In genomic region chr3R:14061988-14062868, dm6 we compare ENCODE assay signal across 3 fruit fly cellular contexts.
A peak's percentile ranks its signal among the peaks of the same experiment; 100 is the strongest.
TF ChIP-seq lines count a peak whose summit lies in the region.

No protein-coding gene starts in this region.

TF ChIP-seq in whole organism, adult, 20 proteins besides CTCF, POLR2A, EP300 and RAD21 (continued from another document):
- TF ChIP-seq toe (GFP tag; optimal IDR thresholded peaks at IDR 0.05; lab: Kevin White, UChicago) (no peak), CG5204 (GFP tag; optimal IDR thresholded peaks at IDR 0.05; lab: Kevin White, UChicago) (no peak)

TF ChIP-seq in whole organism, embryonic, 481 proteins besides CTCF, POLR2A, EP300 and RAD21 (continued from another document and continues in another):
- TF ChIP-seq CG11723 (GFP tag; optimal IDR thresholded peaks at IDR 0.05; lab: Kevin White, UChicago) (peak; percentile 5), CG7556 (GFP tag; optimal IDR thresholded peaks at IDR 0.05; lab: Kevin White, UChicago) (peak; percentile 36), CG13424 (tag; optimal IDR thresholded peaks at IDR 0.05; lab: Kevin White, UChicago) (peak; percentile 40), CG2120 (GFP tag; optimal IDR thresholded peaks at IDR 0.05; lab: Kevin White, UChicago) (peak; percentile 67), cwo (GFP tag; optimal IDR thresholded peaks at IDR 0.05; lab: Kevin White, UChicago) (peak; percentile 56), esg (GFP tag; conservative IDR thresholded peaks at IDR 0.05; lab: Robert Waterston, UW) (0 out of 2 replicates have a peak, but pooled peaks have one; percentile 14), Sox100B (GFP tag; optimal IDR thresholded peaks at IDR 0.05; lab: Kevin White, UChicago) (peak; percentile 54), CG17385 (GFP tag; optimal IDR thresholded peaks at IDR 0.05; lab: Kevin White, UChicago) (peak; percentile 9), CG9932 (GFP tag; IDR thresholded peaks at IDR 0.05; lab: Robert Waterston, UW) (peak; percentile 46; the same call in 1 of the 2 replicates), dmrt99B (tag; optimal IDR thresholded peaks at IDR 0.05; lab: Kevin White, UChicago) (peak; percentile 46), CG6854 (GFP tag; optimal IDR thresholded peaks at IDR 0.05; lab: Kevin White, UChicago) (peak; percentile 27), ftz-f1 (GFP tag; optimal IDR thresholded peaks at IDR 0.05; lab: Kevin White, UChicago) (peak; percentile 35), bcd (GFP tag; optimal IDR thresholded peaks at IDR 0.05; lab: Kevin White, UChicago) (peak; percentile 44), zen (tag; optimal IDR thresholded peaks at IDR 0.05; lab: Kevin White, UChicago) (no peak), pzg (GFP tag; optimal IDR thresholded peaks at IDR 0.05; lab: Kevin White, UChicago) (no peak), wdn (GFP tag; IDR thresholded peaks at IDR 0.05; lab: Robert Waterston, UW) (no peak), Sox102F (GFP tag; optimal IDR thresholded peaks at IDR 0.05; lab: Kevin White, UChicago) (peak; percentile 42), Fer3 (tag; optimal IDR thresholded peaks at IDR 0.05; lab: Kevin White, UChicago) (peak; percentile 52), CG2712 (tag; optimal IDR thresholded peaks at IDR 0.05; lab: Kevin White, UChicago) (peak; percentile 55), CG31441 (GFP tag; IDR thresholded peaks at IDR 0.05; lab: Robert Waterston, UW) (peak; percentile 65), Ada2b (GFP tag; IDR thresholded peaks at IDR 0.05; lab: Robert Waterston, UW) (no peak), Hr51 (GFP tag; optimal IDR thresholded peaks at IDR 0.05; lab: Kevin White, UChicago) (peak in 1 of 2 experiments; percentile 60), CG11504 (tag; optimal IDR thresholded peaks at IDR 0.05; lab: Kevin White, UChicago) (peak; percentile 65), CG16813 (GFP tag; IDR thresholded peaks at IDR 0.05; lab: Robert Waterston, UW; ENCODE audit: partially characterized antibody) (no peak), HHEX (GFP tag; optimal IDR thresholded peaks at IDR 0.05; lab: Kevin White, UChicago) (peak; percentile 36), CG7839 (tag; optimal IDR thresholded peaks at IDR 0.05; lab: Kevin White, UChicago) (peak; percentile 43), CG11696 (GFP tag; IDR thresholded peaks at IDR 0.05; lab: Robert Waterston, UW) (no peak), slbo (GFP tag; IDR thresholded peaks at IDR 0.05; lab: Robert Waterston, UW) (peak; percentile 60; the same call in 1 of the 2 replicates), BEAF-32 (GFP tag; optimal IDR thresholded peaks at IDR 0.05; lab: Kevin White, UChicago) (no peak), CG18599 (GFP tag; optimal IDR thresholded peaks at IDR 0.05; lab: Kevin White, UChicago) (peak; percentile 72), Meics (GFP tag; optimal IDR thresholded peaks at IDR 0.05; lab: Kevin White, UChicago) (peak; percentile 71), BtbVII (GFP tag; optimal IDR thresholded peaks at IDR 0.05; lab: Kevin White, UChicago) (peak; percentile 10), CG43689 (GFP tag; IDR thresholded peaks at IDR 0.05; lab: Robert Waterston, UW) (no peak), caup (GFP tag; optimal IDR thresholded peaks at IDR 0.05; lab: Kevin White, UChicago; ENCODE audit: severe bottlenecking) (peak; percentile 9), CG9437 (GFP tag; optimal IDR thresholded peaks at IDR 0.05; lab: Kevin White, UChicago) (peak; percentile 8), TFAM (GFP tag; optimal IDR thresholded peaks at IDR 0.05; lab: Kevin White, UChicago) (no peak), odd (GFP tag; optimal IDR thresholded peaks at IDR 0.05; lab: Kevin White, UChicago) (peak; percentile 1), CG10274 (GFP tag; optimal IDR thresholded peaks at IDR 0.05; lab: Kevin White, UChicago) (peak; percentile 30), sens (GFP tag; lab: Kevin White, UChicago) (peak; percentile 85), nau (GFP tag; optimal IDR thresholded peaks at IDR 0.05; lab: Kevin White, UChicago) (peak; percentile 46), CG8290 (GFP tag; optimal IDR thresholded peaks at IDR 0.05; lab: Kevin White, UChicago) (no peak), CG8290 (tag; optimal IDR thresholded peaks at IDR 0.05; lab: Kevin White, UChicago) (peak in 1 of 2 experiments; percentile 15), CG5180 (GFP tag; optimal IDR thresholded peaks at IDR 0.05; lab: Kevin White, UChicago) (peak; percentile 3), Max (GFP tag; optimal IDR thresholded peaks at IDR 0.05; lab: Kevin White, UChicago) (peak; percentile 2), CG3281 (GFP tag; optimal IDR thresholded peaks at IDR 0.05; lab: Kevin White, UChicago) (peak; percentile 68), pho (GFP tag; optimal IDR thresholded peaks at IDR 0.05; lab: Kevin White, UChicago) (peak; percentile 29), CG12104 (GFP tag; optimal IDR thresholded peaks at IDR 0.05; lab: Kevin White, UChicago) (peak; percentile 46), Xbp1 (GFP tag; optimal IDR thresholded peaks at IDR 0.05; lab: Kevin White, UChicago) (peak; percentile 33), CG10147 (GFP tag; optimal IDR thresholded peaks at IDR 0.05; lab: Kevin White, UChicago) (peak; percentile 53), Ssrp (tag; optimal IDR thresholded peaks at IDR 0.05; lab: Kevin White, UChicago) (peak; percentile 23), CG13894 (tag; optimal IDR thresholded peaks at IDR 0.05; lab: Kevin White, UChicago) (peak; percentile 97), bsh (GFP tag; optimal IDR thresholded peaks at IDR 0.05; lab: Kevin White, UChicago) (peak; percentile 16 to 20), Oli (tag; optimal IDR thresholded peaks at IDR 0.05; lab: Kevin White, UChicago) (peak; percentile 52), HLH4C (GFP tag; IDR thresholded peaks at IDR 0.05; lab: Robert Waterston, UW; ENCODE audit: partially characterized antibody) (no peak), D (optimal IDR thresholded peaks at IDR 0.05; lab: Kevin White, UChicago) (no peak), D (GFP tag; optimal IDR thresholded peaks at IDR 0.05; lab: Kevin White, UChicago) (no peak), vvl (GFP tag; IDR thresholded peaks at IDR 0.05; lab: Robert Waterston, UW) (0 out of 2 replicates have a peak, but pooled peaks have one; percentile 29), sd (tag; optimal IDR thresholded peaks at IDR 0.05; lab: Kevin White, UChicago) (no peak), ind (GFP tag; optimal IDR thresholded peaks at IDR 0.05; lab: Kevin White, UChicago) (peak; percentile 11), Rfx (GFP tag; IDR thresholded peaks at IDR 0.05; lab: Robert Waterston, UW) (peak; percentile 60; the same call in 1 of the 2 replicates), Gug (GFP tag; IDR thresholded peaks at IDR 0.05; lab: Robert Waterston, UW) (peak; percentile 24; the same call in 1 of the 4 replicates), NC2β (GFP tag; optimal IDR thresholded peaks at IDR 0.05; lab: Kevin White, UChicago) (no peak), CG2202 (tag; optimal IDR thresholded peaks at IDR 0.05; lab: Kevin White, UChicago) (no peak), CG1603 (tag; optimal IDR thresholded peaks at IDR 0.05; lab: Kevin White, UChicago) (peak; percentile 21)

TF ChIP-seq in whole organism, prepupa, 60 proteins besides CTCF, POLR2A, EP300 and RAD21 (continued from another document):
- TF ChIP-seq vri (GFP tag; optimal IDR thresholded peaks at IDR 0.05; lab: Kevin White, UChicago) (no peak), Smox (GFP tag; optimal IDR thresholded peaks at IDR 0.05; lab: Kevin White, UChicago) (peak; percentile 52), Ets21C (GFP tag; optimal IDR thresholded peaks at IDR 0.05; lab: Kevin White, UChicago) (peak; percentile 34), CG3919 (GFP tag; optimal IDR thresholded peaks at IDR 0.05; lab: Kevin White, UChicago) (peak; percentile 66), CG4318 (GFP tag; optimal IDR thresholded peaks at IDR 0.05; lab: Kevin White, UChicago) (peak; percentile 38), Eip78C (GFP tag; lab: Kevin White, UChicago) (peak; percentile 93), Sox15 (GFP tag; optimal IDR thresholded peaks at IDR 0.05; lab: Kevin White, UChicago) (peak; percentile 75), CG6163 (GFP tag; IDR thresholded peaks at IDR 0.05; lab: Robert Waterston, UW) (peak; percentile 43), acj6 (GFP tag; optimal IDR thresholded peaks at IDR 0.05; lab: Kevin White, UChicago) (peak; percentile 67), svp (GFP tag; lab: Kevin White, UChicago) (peak; percentile 85), dac (GFP tag; optimal IDR thresholded peaks at IDR 0.05; lab: Kevin White, UChicago) (no peak), salr (GFP tag; optimal IDR thresholded peaks at IDR 0.05; lab: Kevin White, UChicago) (peak in 1 of 2 experiments; percentile 47), CG9139 (GFP tag; optimal IDR thresholded peaks at IDR 0.05; lab: Kevin White, UChicago) (no peak), lz (GFP tag; optimal IDR thresholded peaks at IDR 0.05; lab: Kevin White, UChicago) (peak; percentile 52), OdsH (GFP tag; optimal IDR thresholded peaks at IDR 0.05; lab: Kevin White, UChicago) (peak; percentile 62), spab (GFP tag; optimal IDR thresholded peaks at IDR 0.05; lab: Kevin White, UChicago) (peak; percentile 76), achi (GFP tag; optimal IDR thresholded peaks at IDR 0.05; lab: Kevin White, UChicago) (peak; percentile 76), pdm3 (GFP tag; optimal IDR thresholded peaks at IDR 0.05; lab: Kevin White, UChicago) (peak; percentile 71), CG6808 (GFP tag; optimal IDR thresholded peaks at IDR 0.05; lab: Kevin White, UChicago) (peak; percentile 81), CG31627 (GFP tag; optimal IDR thresholded peaks at IDR 0.05; lab: Kevin White, UChicago) (peak; percentile 61), Hr39 (GFP tag; optimal IDR thresholded peaks at IDR 0.05; lab: Kevin White, UChicago) (peak; percentile 61), CG11762 (GFP tag; optimal IDR thresholded peaks at IDR 0.05; lab: Kevin White, UChicago; ENCODE audit: insufficient read depth) (peak; percentile 55), CG34406 (GFP tag; optimal IDR thresholded peaks at IDR 0.05; lab: Kevin White, UChicago) (peak; percentile 69), CG6854 (GFP tag; optimal IDR thresholded peaks at IDR 0.05; lab: Kevin White, UChicago) (no peak), Sox102F (GFP tag; optimal IDR thresholded peaks at IDR 0.05; lab: Kevin White, UChicago) (peak; percentile 46), Lpt (GFP tag; optimal IDR thresholded peaks at IDR 0.05; lab: Kevin White, UChicago) (no peak), Sox14 (GFP tag; optimal IDR thresholded peaks at IDR 0.05; lab: Kevin White, UChicago) (peak; percentile 42), CG10631 (GFP tag; optimal IDR thresholded peaks at IDR 0.05; lab: Kevin White, UChicago) (peak; percentile 60), Met (GFP tag; optimal IDR thresholded peaks at IDR 0.05; lab: Kevin White, UChicago) (peak; percentile 54), ss (GFP tag; optimal IDR thresholded peaks at IDR 0.05; lab: Kevin White, UChicago) (peak in 1 of 2 experiments; percentile 75), fd85E (GFP tag; optimal IDR thresholded peaks at IDR 0.05; lab: Kevin White, UChicago) (no peak), CG8319 (GFP tag; optimal IDR thresholded peaks at IDR 0.05; lab: Kevin White, UChicago) (peak; percentile 71), Blimp-1 (GFP tag; optimal IDR thresholded peaks at IDR 0.05; lab: Kevin White, UChicago) (peak; percentile 17), cyc (GFP tag; optimal IDR thresholded peaks at IDR 0.05; lab: Kevin White, UChicago) (peak; percentile 48), Hr4 (GFP tag; optimal IDR thresholded peaks at IDR 0.05; lab: Kevin White, UChicago) (no peak), CG7368 (GFP tag; optimal IDR thresholded peaks at IDR 0.05; lab: Kevin White, UChicago) (peak; percentile 25), Eip93F (GFP tag; optimal IDR thresholded peaks at IDR 0.05; lab: Kevin White, UChicago) (no peak), topi (GFP tag; optimal IDR thresholded peaks at IDR 0.05; lab: Kevin White, UChicago) (peak; percentile 60), CG8632 (GFP tag; optimal IDR thresholded peaks at IDR 0.05; lab: Kevin White, UChicago) (peak; percentile 73), dsx (GFP tag; optimal IDR thresholded peaks at IDR 0.05; lab: Kevin White, UChicago; ENCODE audit: poor library complexity, severe bottlenecking) (peak; percentile 45), CG16779 (tag; optimal IDR thresholded peaks at IDR 0.05; lab: Kevin White, UChicago) (no peak)
